Fruit fly (Drosophila melanogaster) whole organism, embryonic: ENCODE measurements around the gene Obp99c.

Experiments used
- Ada2b ChIP-seq: fragments of 200-800 bp; sonication (Bioruptor generic); IDR thresholded peaks from 2 replicates; pipeline ENCODE4 v1.3.6; 2022; ENCODE audit warnings: missing biosample characterization, missing genetic modification characterization
- B-H2 ChIP-seq: fragments of 200-800 bp; sonication (Bioruptor generic); optimal IDR thresholded peaks from 2 replicates; lab custom pipeline; 2018; ENCODE audit warnings: missing biosample characterization, mild to moderate bottlenecking, missing genetic modification characterization
- Bteb2 ChIP-seq: fragments of 200-800 bp; sonication (Bioruptor generic); optimal IDR thresholded peaks from 2 replicates; lab custom pipeline; 2016; ENCODE audit warnings: missing biosample characterization, missing genetic modification characterization
- CG10147 ChIP-seq: fragments of 200-800 bp; sonication (Bioruptor generic); optimal IDR thresholded peaks from 2 replicates; lab custom pipeline; 2019; ENCODE audit warnings: missing biosample characterization, mild to moderate bottlenecking, missing genetic modification characterization, moderate library complexity
- CG10267 ChIP-seq: fragments of 200-800 bp; sonication (Bioruptor generic); optimal IDR thresholded peaks from 2 replicates; lab custom pipeline; 2018; ENCODE audit warnings: missing biosample characterization, mild to moderate bottlenecking, missing genetic modification characterization, moderate library complexity
- CG10654 ChIP-seq: fragments of 200-800 bp; sonication (Bioruptor generic); optimal IDR thresholded peaks from 2 replicates; lab custom pipeline; 2016; ENCODE audit warnings: missing biosample characterization, missing genetic modification characterization
- CG11398 ChIP-seq: fragments of 200-800 bp; sonication (Bioruptor generic); optimal IDR thresholded peaks from 2 replicates; lab custom pipeline; 2016; ENCODE audit warnings: missing biosample characterization, missing genetic modification characterization
- CG12299 ChIP-seq: fragments of 200-800 bp; sonication (Bioruptor generic); optimal IDR thresholded peaks from 2 replicates; lab custom pipeline; 2018; ENCODE audit warnings: missing biosample characterization, mild to moderate bottlenecking, missing genetic modification characterization
- CG12744 ChIP-seq: fragments of 200-800 bp; sonication (Bioruptor generic); optimal IDR thresholded peaks from 2 replicates; lab custom pipeline; 2016; ENCODE audit warnings: missing biosample characterization, missing genetic modification characterization
- CG13123 ChIP-seq: fragments of 200-800 bp; sonication (Bioruptor generic); optimal IDR thresholded peaks from 2 replicates; lab custom pipeline; 2016; ENCODE audit warnings: missing biosample characterization, missing genetic modification characterization
- CG13296 ChIP-seq: fragments of 200-800 bp; sonication (Bioruptor generic); optimal IDR thresholded peaks from 3 replicates; lab custom pipeline; 2018; ENCODE audit warnings: missing biosample characterization, mild to moderate bottlenecking, missing genetic modification characterization
- CG14441 ChIP-seq: fragments of 200-800 bp; sonication (Bioruptor generic); IDR thresholded peaks from 2 replicates; pipeline ENCODE4 v1.3.6; 2022; ENCODE audit warnings: missing biosample characterization, missing genetic modification characterization
- CG15011 ChIP-seq: fragments of 200-800 bp; sonication (Bioruptor generic); optimal IDR thresholded peaks from 3 replicates; lab custom pipeline; 2018; ENCODE audit warnings: missing biosample characterization, mild to moderate bottlenecking, missing genetic modification characterization
- CG15073 ChIP-seq: fragments of 200-800 bp; sonication (Bioruptor generic); optimal IDR thresholded peaks from 2 replicates; lab custom pipeline; 2016; ENCODE audit warnings: missing biosample characterization, missing genetic modification characterization
- CG18619 ChIP-seq: fragments of 200-800 bp; sonication (Bioruptor generic); optimal IDR thresholded peaks from 3 replicates; lab custom pipeline; 2017; ENCODE audit warnings: missing biosample characterization, mild to moderate bottlenecking, missing genetic modification characterization
- CG2712 ChIP-seq: fragments of 200-800 bp; optimal IDR thresholded peaks from 3 replicates; lab custom pipeline; 2019; ENCODE audit warnings: missing biosample characterization, mild to moderate bottlenecking, missing genetic modification characterization, moderate library complexity
- CG30431 ChIP-seq: fragments of 200-800 bp; sonication (Bioruptor generic); optimal IDR thresholded peaks from 2 replicates; lab custom pipeline; 2017; ENCODE audit warnings: missing biosample characterization, missing genetic modification characterization
- CG32767 ChIP-seq: fragments of 200-800 bp; sonication (Bioruptor generic); IDR thresholded peaks from 2 replicates; pipeline ENCODE4 v1.3.6; 2022; ENCODE audit warnings: missing biosample characterization, missing genetic modification characterization
- CG3407 ChIP-seq: fragments of 200-800 bp; sonication (Bioruptor generic); optimal IDR thresholded peaks from 2 replicates; lab custom pipeline; 2018; ENCODE audit warnings: missing biosample characterization, mild to moderate bottlenecking, missing genetic modification characterization
- CG4360 ChIP-seq: fragments of 200-800 bp; sonication (Bioruptor generic); IDR thresholded peaks from 2 replicates; pipeline ENCODE4 v1.3.6; 2022; ENCODE audit warnings: missing biosample characterization, missing genetic modification characterization
- CG7839 ChIP-seq: fragments of 200-800 bp; sonication (Bioruptor generic); optimal IDR thresholded peaks from 3 replicates; lab custom pipeline; 2018; ENCODE audit warnings: missing biosample characterization, mild to moderate bottlenecking, missing genetic modification characterization, moderate library complexity
- CG7963 ChIP-seq: fragments of 200-800 bp; sonication (Bioruptor generic); IDR thresholded peaks from 3 replicates; pipeline ENCODE4 v1.3.6; 2022; ENCODE audit warnings: missing biosample characterization, missing genetic modification characterization; ENCODE audit not compliant: partially characterized antibody
- CG8924 ChIP-seq: fragments of 200-800 bp; optimal IDR thresholded peaks from 3 replicates; lab custom pipeline; 2019; ENCODE audit warnings: missing biosample characterization, mild to moderate bottlenecking, missing genetic modification characterization, moderate library complexity
- CG9797 ChIP-seq: fragments of 200-800 bp; sonication (Bioruptor generic); optimal IDR thresholded peaks from 3 replicates; lab custom pipeline; 2018; ENCODE audit warnings: missing biosample characterization, mild to moderate bottlenecking, missing genetic modification characterization
- Camta ChIP-seq: fragments of 200-800 bp; sonication (Bioruptor generic); optimal IDR thresholded peaks from 2 replicates; lab custom pipeline; 2016; ENCODE audit warnings: missing biosample characterization, missing genetic modification characterization
- Dek ChIP-seq: fragments of 200-800 bp; sonication (Bioruptor generic); optimal IDR thresholded peaks from 3 replicates; lab custom pipeline; 2019; ENCODE audit warnings: missing biosample characterization, mild to moderate bottlenecking, missing genetic modification characterization, moderate library complexity
- Dref ChIP-seq: fragments of 200-800 bp; sonication (Bioruptor generic); IDR thresholded peaks from 2 replicates; pipeline ENCODE4 v1.3.6; 2022; ENCODE audit warnings: missing biosample characterization, missing genetic modification characterization
- HHEX ChIP-seq: fragments of 200-800 bp; sonication (Bioruptor generic); optimal IDR thresholded peaks from 3 replicates; lab custom pipeline; 2017; ENCODE audit warnings: missing biosample characterization, mild to moderate bottlenecking, missing genetic modification characterization, missing genetic modification reagents
- Oli ChIP-seq: fragments of 200-800 bp; sonication (Bioruptor generic); optimal IDR thresholded peaks from 2 replicates; lab custom pipeline; 2018; ENCODE audit warnings: missing biosample characterization, mild to moderate bottlenecking, missing genetic modification characterization, moderate library complexity
- al ChIP-seq: fragments of 200-800 bp; sonication (Bioruptor generic); IDR thresholded peaks from 2 replicates; pipeline ENCODE4 v1.3.6; 2022; ENCODE audit warnings: missing biosample characterization, missing genetic modification characterization
- aop ChIP-seq: fragments of 200-800 bp; sonication (Bioruptor generic); IDR thresholded peaks from 2 replicates; pipeline ENCODE4 v1.3.6; 2022; ENCODE audit warnings: missing biosample characterization, missing genetic modification characterization
- az2 ChIP-seq: fragments of 200-800 bp; sonication (Bioruptor generic); optimal IDR thresholded peaks from 3 replicates; lab custom pipeline; 2016; ENCODE audit warnings: missing biosample characterization, missing genetic modification characterization
- cas ChIP-seq: fragments of 200-800 bp; sonication (Bioruptor generic); IDR thresholded peaks from 2 replicates; pipeline ENCODE4 v1.3.6; 2022; ENCODE audit warnings: missing biosample characterization, missing genetic modification characterization
- corto ChIP-seq: fragments of 200-800 bp; sonication (Bioruptor generic); optimal IDR thresholded peaks from 2 replicates; lab custom pipeline; 2016; ENCODE audit warnings: missing biosample characterization, mild to moderate bottlenecking, missing genetic modification characterization, moderate library complexity
- danr ChIP-seq: fragments of 200-800 bp; sonication (Bioruptor generic); IDR thresholded peaks from 2 replicates; pipeline ENCODE4 v1.3.6; 2022; ENCODE audit warnings: missing biosample characterization, missing genetic modification characterization
- dysf ChIP-seq: fragments of 200-800 bp; sonication (Bioruptor generic); IDR thresholded peaks from 3 replicates; pipeline ENCODE4 v1.3.6; 2022; ENCODE audit warnings: missing biosample characterization, missing genetic modification characterization
- emc ChIP-seq: fragments of 200-800 bp; sonication (Bioruptor generic); optimal IDR thresholded peaks from 2 replicates; lab custom pipeline; 2016; ENCODE audit warnings: missing biosample characterization, missing genetic modification characterization
- gcm ChIP-seq: fragments of 200-800 bp; sonication (Bioruptor generic); optimal IDR thresholded peaks from 2 replicates; lab custom pipeline; 2019; ENCODE audit warnings: missing biosample characterization, mild to moderate bottlenecking, missing genetic modification characterization, moderate library complexity
- grn ChIP-seq: fragments of 200-800 bp; sonication (Bioruptor generic); optimal IDR thresholded peaks from 3 replicates; lab custom pipeline; 2017; ENCODE audit warnings: missing biosample characterization, missing genetic modification characterization
- jing ChIP-seq: fragments of 200-800 bp; sonication (Bioruptor generic); optimal IDR thresholded peaks from 2 replicates; lab custom pipeline; 2018; ENCODE audit warnings: missing biosample characterization, mild to moderate bottlenecking, missing genetic modification characterization
- mam ChIP-seq: fragments of 200-800 bp; sonication (Bioruptor generic); optimal IDR thresholded peaks from 3 replicates; lab custom pipeline; 2016; ENCODE audit warnings: missing biosample characterization, missing genetic modification characterization
- nerfin-1 ChIP-seq: fragments of 200-800 bp; sonication (Bioruptor generic); optimal IDR thresholded peaks from 3 replicates; lab custom pipeline; 2019; ENCODE audit warnings: missing biosample characterization, mild to moderate bottlenecking, missing genetic modification characterization, moderate library complexity
- p53 ChIP-seq: fragments of 200-800 bp; sonication (Bioruptor generic); optimal IDR thresholded peaks from 2 replicates; lab custom pipeline; 2016; ENCODE audit warnings: missing biosample characterization, missing genetic modification characterization
- pan ChIP-seq, 4 experiments: fragments of >200 bp in 3 of 4; fragments of 200-800 bp in 1 of 4; sonication (Bioruptor generic) in 1 of 4; optimal IDR thresholded peaks in 3 of 4; IDR thresholded peaks in 1 of 4; 2 replicates each; pipeline versions ENCODE4 v1.3.6 to Lab custom; 2017 to 2022; ENCODE audit warnings: missing biosample characterization in 2 of 4, missing genetic modification characterization in 2 of 4, mixed read lengths in 1 of 4
- pum ChIP-seq: fragments of 200-800 bp; sonication (Bioruptor generic); optimal IDR thresholded peaks from 2 replicates; lab custom pipeline; 2016; ENCODE audit warnings: missing biosample characterization, missing genetic modification characterization
- sc ChIP-seq, 3 experiments: fragments of >200 bp in 2 of 3; fragments of 200-800 bp in 1 of 3; sonication (Bioruptor generic) in 1 of 3; optimal IDR thresholded peaks; 2 replicates in 2 of 3; 3 replicates in 1 of 3; lab custom pipeline; 2017; ENCODE audit warnings: mild to moderate bottlenecking in 1 of 3, missing biosample characterization in 1 of 3, missing genetic modification characterization in 1 of 3, missing genetic modification reagents in 1 of 3
- sima ChIP-seq: fragments of 200-800 bp; sonication (Bioruptor generic); optimal IDR thresholded peaks from 2 replicates; lab custom pipeline; 2016; ENCODE audit warnings: missing biosample characterization, missing genetic modification characterization
- tup ChIP-seq: fragments of 200-800 bp; sonication (Bioruptor generic); optimal IDR thresholded peaks from 2 replicates; lab custom pipeline; 2016; ENCODE audit warnings: missing biosample characterization, mild to moderate bottlenecking, missing genetic modification characterization, moderate library complexity
- vfl ChIP-seq: fragments of 200-800 bp; sonication (Bioruptor generic); optimal IDR thresholded peaks from 2 replicates; lab custom pipeline; 2016; ENCODE audit warnings: missing biosample characterization, missing genetic modification characterization
- zf30C ChIP-seq: fragments of 200-800 bp; sonication (Bioruptor generic); optimal IDR thresholded peaks from 3 replicates; lab custom pipeline; 2018; ENCODE audit warnings: missing biosample characterization, mild to moderate bottlenecking, missing genetic modification characterization

Obp99c gene

DNA sequence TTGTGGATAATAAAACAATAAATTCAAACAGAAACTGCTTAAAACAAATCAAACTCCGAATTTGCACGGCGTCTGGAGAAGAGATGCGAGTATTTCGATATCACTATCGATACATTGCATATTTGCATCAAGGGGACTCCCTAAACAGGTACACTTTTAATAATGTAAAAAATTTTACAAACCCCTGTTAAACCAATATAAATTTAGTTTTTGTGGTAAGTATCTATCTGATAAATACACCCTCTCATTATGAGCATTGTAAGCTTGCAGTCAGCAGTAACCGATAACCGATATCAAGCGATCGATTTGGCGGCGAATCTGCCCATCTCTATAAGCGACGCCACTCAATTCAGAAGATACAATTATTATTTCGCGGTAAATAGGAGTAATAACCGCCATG lies 13.8 kb downstream of the Obp99c start, which contains the start of the genes Bub3 and Cap-D2 (continued):
- TF ChIP-seq CG3407 (GFP tag; lab: Kevin White, UChicago) (peak; percentile 26), emc (GFP tag; lab: Kevin White, UChicago) (no peak), Dref (GFP tag; lab: Robert Waterston, UW) (peak; percentile 76), CG13123 (GFP tag; lab: Kevin White, UChicago) (peak; percentile 47), al (GFP tag; lab: Robert Waterston, UW) (peak; percentile 39; the same call in 1 of the 2 replicates), Camta (GFP tag; lab: Kevin White, UChicago) (peak; percentile 56), Dek (peak; percentile 15), zf30C (GFP tag; lab: Kevin White, UChicago) (no peak), CG7963 (GFP tag; lab: Robert Waterston, UW) (peak; percentile 71), tup (GFP tag; lab: Kevin White, UChicago) (peak; percentile 25), p53 (GFP tag; lab: Kevin White, UChicago) (peak; percentile 33), Bteb2 (GFP tag; lab: Kevin White, UChicago) (peak; percentile 62), nerfin-1 (tag; lab: Kevin White, UChicago) (peak; percentile 27), CG9797 (GFP tag; lab: Kevin White, UChicago) (peak; percentile 2), CG4360 (no peak), jing (GFP tag; lab: Kevin White, UChicago) (no peak), cas (GFP tag; lab: Robert Waterston, UW) (no peak), danr (GFP tag; lab: Robert Waterston, UW) (0 out of 2 replicates have a peak, but pooled peaks have one; percentile 12), CG2712 (tag; lab: Kevin White, UChicago) (peak; percentile 73), CG12744 (GFP tag; lab: Kevin White, UChicago) (peak; percentile 53), aop (GFP tag; lab: Robert Waterston, UW) (peak; percentile 58; the same call in 1 of the 2 replicates), Oli (tag; lab: Kevin White, UChicago) (peak; percentile 43), CG14441 (GFP tag; lab: Robert Waterston, UW) (peak; percentile 70), CG10267 (tag; lab: Kevin White, UChicago) (peak; percentile 65), CG7839 (peak; percentile 64), B-H2 (no peak), CG10654 (GFP tag; lab: Kevin White, UChicago) (peak; percentile 73), pan (optimal IDR thresholded peaks at IDR 0.05; lab: Kevin White, UChicago) (no peak), pan (GFP tag; optimal IDR thresholded peaks at IDR 0.05 in 1 of 2, IDR thresholded peaks at IDR 0.05 in 1 of 2) (peak in 1 of 2 experiments; percentile 63), corto (GFP tag; lab: Kevin White, UChicago) (no peak), sc (optimal IDR thresholded peaks at IDR 0.05; lab: Kevin White, UChicago) (no peak), sc (GFP tag; optimal IDR thresholded peaks at IDR 0.05; lab: Kevin White, UChicago) (peak; percentile 49), HHEX (GFP tag; lab: Kevin White, UChicago) (peak; percentile 53), az2 (peak; percentile 67), CG10147 (GFP tag; lab: Kevin White, UChicago) (no peak), pum (GFP tag; lab: Kevin White, UChicago) (peak; percentile 66), mam (GFP tag; lab: Kevin White, UChicago) (peak; percentile 84), CG32767 (GFP tag; lab: Robert Waterston, UW) (peak; percentile 26; the same call in 1 of the 2 replicates), Ada2b (GFP tag; lab: Robert Waterston, UW) (peak; percentile 72), CG15073 (GFP tag; lab: Kevin White, UChicago) (no peak), sima (GFP tag; lab: Kevin White, UChicago) (no peak), CG15011 (GFP tag; lab: Kevin White, UChicago) (no peak), grn (GFP tag; lab: Kevin White, UChicago) (no peak), dysf (no peak), gcm (GFP tag; lab: Kevin White, UChicago) (peak; percentile 33), vfl (GFP tag; lab: Kevin White, UChicago) (peak; percentile 71), CG11398 (peak; percentile 61), CG30431 (GFP tag; lab: Kevin White, UChicago) (peak; percentile 21), CG12299 (peak; percentile 51), CG18619 (peak; percentile 44), CG13296 (GFP tag; lab: Kevin White, UChicago) (no peak), CG8924 (peak; percentile 65)
